Worm (Caenorhabditis elegans): ENCODE data around the gene F52D2.5.

The F52D2.5 gene

ce11 chrX:1939248-1939647, 35.4 kb downstream of the F52D2.5 start:
- TF ChIP-seq ahr-1 (tag; optimal IDR thresholded peaks at IDR 0.05) (no peak), hlh-8 (tag; optimal IDR thresholded peaks at IDR 0.05) (no peak), Y22D7AL.16 (tag; optimal IDR thresholded peaks at IDR 0.05) (no peak), ceh-9 (tag; optimal IDR thresholded peaks at IDR 0.05) (no peak), fax-1 (tag; optimal IDR thresholded peaks at IDR 0.05) (no peak)

ce11 chrX:1935438-1935837, 39.2 kb downstream of the F52D2.5 start:
- no peak for TF ChIP-seq odd-2 (tag; optimal IDR thresholded peaks at IDR 0.05)

- TF ChIP-seq sdc-2 (tag; optimal IDR thresholded peaks at IDR 0.05) = peak; percentile 9
Observed at ce11 chrX:1933527-1933926, 41.1 kb downstream of the F52D2.5 start.

ce11 chrX:1924138-1924537, 50.5 kb downstream of the F52D2.5 start, which contains the start of gene ZC53.2:
ZC53.2 (minus strand) TSS chrX:1924238.
- TF ChIP-seq ama-1 (optimal IDR thresholded peaks at IDR 0.05) (no peak), hlh-8 (tag; optimal IDR thresholded peaks at IDR 0.05) (no peak), npax-4 (tag; optimal IDR thresholded peaks at IDR 0.05) (no peak), T23F11.4 (GFP tag; optimal IDR thresholded peaks at IDR 0.05) (no peak), nfya-1 (tag; optimal IDR thresholded peaks at IDR 0.05) (no peak), dve-1 (tag; optimal IDR thresholded peaks at IDR 0.05) (no peak), tbx-2 (tag; optimal IDR thresholded peaks at IDR 0.05) (no peak), sox-2 (GFP tag; IDR thresholded peaks at IDR 0.05) (no peak), Y22D7AL.16 (tag; optimal IDR thresholded peaks at IDR 0.05) (no peak), sox-4 (tag; optimal IDR thresholded peaks at IDR 0.05) (no peak), K09A11.1 (tag; optimal IDR thresholded peaks at IDR 0.05; ENCODE audit: insufficient read depth) (no peak), ceh-24 (tag; optimal IDR thresholded peaks at IDR 0.05) (no peak), K02D7.2 (tag; optimal IDR thresholded peaks at IDR 0.05) (no peak), unc-42 (tag; optimal IDR thresholded peaks at IDR 0.05) (no peak), nhr-11 (tag; optimal IDR thresholded peaks at IDR 0.05) (no peak), elt-2 (tag; optimal IDR thresholded peaks at IDR 0.05) (no peak), che-1 (tag; optimal IDR thresholded peaks at IDR 0.05) (no peak), ceh-31 (tag; optimal IDR thresholded peaks at IDR 0.05) (no peak), madf-2 (tag; optimal IDR thresholded peaks at IDR 0.05) (no peak)
